Worm (Caenorhabditis elegans): Measurements from ENCODE around the gene M163.10.
"Not testable (repeated sequence)": the region's sequence is repeated elsewhere in the genome, so short reads cannot be mapped to it uniquely, and the experiment has no call there.

Gene M163.10

ce11 chrX:14437806-14438205 lies 33.0 kb upstream of the M163.10 start:
- TF ChIP-seq lin-26 (GFP tag; IDR thresholded peaks at IDR 0.05) (peak; percentile 81), snpc-4 (GFP tag; optimal IDR thresholded peaks at IDR 0.05) (peak; percentile 53), snpc-4 (tag; optimal IDR thresholded peaks at IDR 0.05) (peak in 3 of 4 experiments; percentile 59 to 88 (median 76)), B0261.1 (tag; optimal IDR thresholded peaks at IDR 0.05) (peak; percentile 80), rcor-1 (GFP tag; IDR thresholded peaks at IDR 0.05) (peak; percentile 49; the same call in 1 of the 2 replicates), ZK185.1 (tag; optimal IDR thresholded peaks at IDR 0.05; ENCODE audit: poor library complexity, severe bottlenecking) (peak; percentile 68), chd-7 (tag; optimal IDR thresholded peaks at IDR 0.05) (peak; percentile 39), ceh-100 (GFP tag; IDR thresholded peaks at IDR 0.05) (0 out of 2 replicates have a peak, but pooled peaks have one; percentile 17), dox-1 (GFP tag; IDR thresholded peaks at IDR 0.05) (peak; percentile 83; the same call in 1 of the 2 replicates), D2030.7 (GFP tag; IDR thresholded peaks at IDR 0.05) (peak; percentile 64), lin-40 (tag; optimal IDR thresholded peaks at IDR 0.05) (peak; percentile 79), sptf-2 (GFP tag; optimal IDR thresholded peaks at IDR 0.05) (peak; percentile 69), ztf-18 (tag; optimal IDR thresholded peaks at IDR 0.05) (peak; percentile 63), Y56A3A.18 (GFP tag; IDR thresholded peaks at IDR 0.05) (peak; percentile 74; the same call in 1 of the 2 replicates), nhr-80 (tag; optimal IDR thresholded peaks at IDR 0.05) (peak; percentile 18), nhr-120 (GFP tag; IDR thresholded peaks at IDR 0.05) (0 out of 2 replicates have a peak, but pooled peaks have one; percentile 16), atf-7 (tag; optimal IDR thresholded peaks at IDR 0.05) (peak; percentile 25), lsl-1 (GFP tag; optimal IDR thresholded peaks at IDR 0.05) (peak; percentile 9), nhr-90 (tag; optimal IDR thresholded peaks at IDR 0.05) (peak; percentile 64), mxl-1 (tag; optimal IDR thresholded peaks at IDR 0.05) (peak; percentile 61), ztf-26 (tag; optimal IDR thresholded peaks at IDR 0.05) (peak; percentile 85), zim-3 (tag; optimal IDR thresholded peaks at IDR 0.05) (peak; percentile 68), snpc-1.3 (tag; optimal IDR thresholded peaks at IDR 0.05; ENCODE audit: insufficient read depth) (peak; percentile 2), let-607 (tag; optimal IDR thresholded peaks at IDR 0.05) (peak; percentile 3 to 14), pbrm-1 (GFP tag; IDR thresholded peaks at IDR 0.05) (peak; percentile 70), him-1 (tag; optimal IDR thresholded peaks at IDR 0.05) (peak; percentile 56), madf-10 (tag; optimal IDR thresholded peaks at IDR 0.05) (peak; percentile 50), tbp1 (GFP tag; optimal IDR thresholded peaks at IDR 0.05) (peak; percentile 89), repo-1 (tag; optimal IDR thresholded peaks at IDR 0.05) (peak; percentile 67), athp-1 (tag; optimal IDR thresholded peaks at IDR 0.05) (peak; percentile 26), rpc-1 (optimal IDR thresholded peaks at IDR 0.05) (peak; percentile 77), rpc-1 (tag; optimal IDR thresholded peaks at IDR 0.05) (peak; percentile 81), hmg-1.2 (GFP tag; IDR thresholded peaks at IDR 0.05) (peak; percentile 67), cebp-1 (GFP tag; IDR thresholded peaks at IDR 0.05) (peak; percentile 49; the same call in 1 of the 2 replicates), egrh-3 (GFP tag; IDR thresholded peaks at IDR 0.05) (0 out of 2 replicates have a peak, but pooled peaks have one; percentile 12), die-1 (tag; optimal IDR thresholded peaks at IDR 0.05) (peak; percentile 67)
- not testable (repeated sequence) for TF ChIP-seq cebp-1 (tag; optimal IDR thresholded peaks at IDR 0.05)

ce11 chrX:14442321-14442720 lies 28.5 kb upstream of the M163.10 start, which contains the start of gene F23D12.3:
Gene F23D12.3, plus strand, starts transcription at chrX:14442621.
- no peak for TF ChIP-seq unc-130 (GFP tag; optimal IDR thresholded peaks at IDR 0.05)
- no peak for TF ChIP-seq F49E8.2 (tag; optimal IDR thresholded peaks at IDR 0.05; ENCODE audit: insufficient read depth)
- no peak for TF ChIP-seq somi-1 (GFP tag; optimal IDR thresholded peaks at IDR 0.05)
- TF ChIP-seq madf-8 (GFP tag; conservative IDR thresholded peaks at IDR 0.05), result no peak
- no peak for TF ChIP-seq ztf-18 (tag; optimal IDR thresholded peaks at IDR 0.05)
- TF ChIP-seq B0035.1 (tag; optimal IDR thresholded peaks at IDR 0.05), result no peak
- no peak for TF ChIP-seq die-1 (tag; optimal IDR thresholded peaks at IDR 0.05)
- TF ChIP-seq Y53F4B.3 (GFP tag; IDR thresholded peaks at IDR 0.05), result no peak
- no peak for TF ChIP-seq tbx-9 (tag; optimal IDR thresholded peaks at IDR 0.05; ENCODE audit: borderline replicate concordance)
- TF ChIP-seq egrh-3 (GFP tag; IDR thresholded peaks at IDR 0.05), result no peak
- TF ChIP-seq hlh-12 (tag; optimal IDR thresholded peaks at IDR 0.05), result no peak
- no peak for TF ChIP-seq atf-7 (tag; optimal IDR thresholded peaks at IDR 0.05)
- TF ChIP-seq rec-8 (tag; optimal IDR thresholded peaks at IDR 0.05), result no peak
- TF ChIP-seq dpl-1 (GFP tag; optimal IDR thresholded peaks at IDR 0.05), result no peak

Measured in whole organism, young adult.